Fruit fly (Drosophila melanogaster) Kc167 (cell line): ENCODE data around the gene CG10738.

Experiments
- Myc ChIP-seq: fragments of >200 bp; optimal IDR thresholded peaks from 2 replicates; lab custom pipeline; 2017; ENCODE audit warnings: missing external identifiers
- Sin3A ChIP-seq: fragments of >200 bp; optimal IDR thresholded peaks from 2 replicates; lab custom pipeline; 2018; ENCODE audit warnings: missing external identifiers
- h ChIP-seq: fragments of >200 bp; optimal IDR thresholded peaks from 3 replicates; lab custom pipeline; 2018; ENCODE audit warnings: missing external identifiers
- insv ChIP-seq: fragments of >200 bp; optimal IDR thresholded peaks from 3 replicates; lab custom pipeline; 2018; ENCODE audit warnings: missing external identifiers
- psq ChIP-seq: fragments of >200 bp; optimal IDR thresholded peaks from 2 replicates; lab custom pipeline; 2017; ENCODE audit warnings: missing external identifiers
- ttk ChIP-seq: sonication (Bioruptor generic); optimal IDR thresholded peaks from 2 replicates; lab custom pipeline; 2017; ENCODE audit warnings: missing external identifiers

The CG10738 gene

dm6 chr3L:13499932-13500719 lies 49.6 kb downstream of the CG10738 start:
- TF ChIP-seq Myc (lab: Kevin White, UChicago) (no peak), psq (lab: Kevin White, UChicago) (no peak), Sin3A (lab: Kevin White, UChicago) (no peak), insv (no peak), ttk (lab: Kevin White, UChicago) (no peak), h (no peak)

dm6 chr3L:13502484-13503109 lies 52.0 kb downstream of the CG10738 start, which contains the start of gene Spt20:
Gene Spt20 (plus strand): TSS chr3L:13502707.
- TF ChIP-seq h, result no peak
- no peak for TF ChIP-seq Myc (lab: Kevin White, UChicago)
- no peak for TF ChIP-seq Sin3A (lab: Kevin White, UChicago)
- TF ChIP-seq ttk (lab: Kevin White, UChicago), result no peak
- TF ChIP-seq insv, result no peak
- no peak for TF ChIP-seq psq (lab: Kevin White, UChicago)

- no peak for TF ChIP-seq h
- no peak for TF ChIP-seq Sin3A (lab: Kevin White, UChicago)
- TF ChIP-seq Myc (lab: Kevin White, UChicago), result no peak
- TF ChIP-seq ttk (lab: Kevin White, UChicago), result no peak
- no peak for TF ChIP-seq insv
- no peak for TF ChIP-seq psq (lab: Kevin White, UChicago)
These were observed 53.1 kb downstream of the CG10738 start for dm6 chr3L:13503631-13504030.

dm6 chr3L:13513112-13513538 lies 62.6 kb downstream of the CG10738 start, which contains the start of the genes Vps36 and Liprin-beta:
Gene Vps36 (minus strand): TSS chr3L:13513112.
Gene Liprin-beta (plus strand): TSS chr3L:13513254.
- TF ChIP-seq Myc (lab: Kevin White, UChicago) (no peak), Sin3A (lab: Kevin White, UChicago) (no peak), h (no peak), psq (lab: Kevin White, UChicago) (no peak), insv (no peak), ttk (lab: Kevin White, UChicago) (no peak)
